Worm (Caenorhabditis elegans) whole organism, young adult: Measurements from ENCODE around the gene mec-10.

Source experiments
- B0019.2 ChIP-seq: fragments of 200-800 bp; sonication (Bioruptor generic); conservative IDR thresholded peaks from 2 replicates; pipeline ENCODE4 v1.3.6; 2022; ENCODE audit warnings: missing genetic modification reagents, missing genetic modification characterization, missing compliant biosample characterization
- B0336.3 ChIP-seq: fragments of 200-800 bp; sonication (Bioruptor generic); IDR thresholded peaks from 2 replicates; pipeline ENCODE4 v1.3.6; 2022; ENCODE audit warnings: missing genetic modification characterization, missing compliant biosample characterization
- C06A6.2 ChIP-seq: fragments of 200-800 bp; sonication (Bioruptor generic); conservative IDR thresholded peaks from 2 replicates; pipeline ENCODE4 v1.3.6; 2022; ENCODE audit warnings: missing genetic modification characterization, missing compliant biosample characterization
- F22D6.2 ChIP-seq: sonication (generic microtip); optimal IDR thresholded peaks from 2 replicates; lab custom pipeline; 2016; ENCODE audit warnings: mild to moderate bottlenecking, missing genetic modification characterization, missing compliant biosample characterization
- F55B11.4 ChIP-seq: sonication (generic microtip); optimal IDR thresholded peaks from 2 replicates; lab custom pipeline; 2016; ENCODE audit warnings: missing compliant biosample characterization, missing genetic modification characterization, borderline replicate concordance; ENCODE audit not compliant: insufficient read depth
- F57C9.4 ChIP-seq: sonication (generic microtip); optimal IDR thresholded peaks from 2 replicates; lab custom pipeline; 2017; ENCODE audit warnings: mild to moderate bottlenecking, missing genetic modification characterization, missing compliant biosample characterization
- T07F8.4 ChIP-seq: sonication (generic microtip); optimal IDR thresholded peaks from 2 replicates; lab custom pipeline; 2016; ENCODE audit warnings: mild to moderate bottlenecking, missing genetic modification characterization, moderate library complexity, missing compliant biosample characterization
- Y79H2A.3 ChIP-seq: fragments of 200-800 bp; sonication (Bioruptor generic); conservative IDR thresholded peaks from 2 replicates; pipeline ENCODE4 v1.3.6; 2022; ENCODE audit warnings: missing genetic modification reagents, missing genetic modification characterization, missing compliant biosample characterization
- ZK185.1 ChIP-seq: sonication (generic microtip); optimal IDR thresholded peaks from 2 replicates; lab custom pipeline; 2016; ENCODE audit warnings: mild to moderate bottlenecking, missing genetic modification characterization, missing compliant biosample characterization; ENCODE audit not compliant: poor library complexity, severe bottlenecking
- akir-1 ChIP-seq: fragments of 200-800 bp; sonication (Bioruptor generic); optimal IDR thresholded peaks from 2 replicates; lab custom pipeline; 2018; ENCODE audit warnings: mild to moderate bottlenecking, missing genetic modification characterization, moderate library complexity, missing compliant biosample characterization
- attf-5 ChIP-seq: fragments of 200-800 bp; sonication (Bioruptor generic); optimal IDR thresholded peaks from 2 replicates; lab custom pipeline; 2018; ENCODE audit warnings: mild to moderate bottlenecking, missing genetic modification characterization, missing compliant biosample characterization
- bed-1 ChIP-seq: fragments of 200-800 bp; sonication (Bioruptor generic); IDR thresholded peaks from 2 replicates; pipeline ENCODE4 v1.3.6; 2022; ENCODE audit warnings: missing genetic modification reagents, missing genetic modification characterization, missing compliant biosample characterization
- bed-2 ChIP-seq: fragments of 200-800 bp; sonication (Bioruptor generic); IDR thresholded peaks from 2 replicates; pipeline ENCODE4 v1.3.6; 2022; ENCODE audit warnings: missing genetic modification reagents, missing genetic modification characterization, missing compliant biosample characterization
- ccch-3 ChIP-seq: fragments of 200-800 bp; sonication (Bioruptor generic); optimal IDR thresholded peaks from 2 replicates; lab custom pipeline; 2018; ENCODE audit warnings: mild to moderate bottlenecking, missing genetic modification characterization, missing compliant biosample characterization
- cebp-1 ChIP-seq, 2 experiments: fragments of 200-800 bp in 1 of 2; sonication (Bioruptor generic) in 1 of 2; sonication (generic microtip) in 1 of 2; IDR thresholded peaks in 1 of 2; optimal IDR thresholded peaks in 1 of 2; 2 replicates each; pipeline versions ENCODE4 v1.3.6 to Lab custom; 2017 to 2022; ENCODE audit warnings: missing compliant biosample characterization in 2 of 2, missing genetic modification characterization in 2 of 2, mild to moderate bottlenecking in 1 of 2, missing genetic modification reagents in 1 of 2, moderate library complexity in 1 of 2
- cebp-2 ChIP-seq: fragments of 200-800 bp; sonication (Bioruptor generic); IDR thresholded peaks from 2 replicates; pipeline ENCODE4 v1.3.6; 2022; ENCODE audit warnings: missing genetic modification characterization, missing compliant biosample characterization
- ceh-40 ChIP-seq: fragments of 200-800 bp; sonication (Bioruptor generic); IDR thresholded peaks from 2 replicates; pipeline ENCODE4 v1.3.6; 2022; ENCODE audit warnings: missing genetic modification characterization, missing compliant biosample characterization
- ceh-79 ChIP-seq: sonication (generic microtip); optimal IDR thresholded peaks from 2 replicates; lab custom pipeline; 2017; ENCODE audit warnings: mild to moderate bottlenecking, missing genetic modification characterization, missing compliant biosample characterization
- efl-1 ChIP-seq: fragments of 150-350 bp; optimal IDR thresholded peaks from 2 replicates; lab custom pipeline; 2014; ENCODE audit warnings: missing biosample characterization, missing genetic modification reagents, missing genetic modification characterization
- egl-18 ChIP-seq: fragments of 200-800 bp; sonication (Bioruptor generic); IDR thresholded peaks from 2 replicates; pipeline ENCODE4 v1.3.6; 2022; ENCODE audit warnings: missing genetic modification reagents, missing genetic modification characterization, missing compliant biosample characterization
- let-607 ChIP-seq, 2 experiments: fragments of 200-800 bp in 1 of 2; sonication (Bioruptor generic) in 1 of 2; sonication (generic microtip) in 1 of 2; optimal IDR thresholded peaks; 2 replicates each; lab custom pipeline; 2016 to 2018; ENCODE audit warnings: mild to moderate bottlenecking in 2 of 2, missing compliant biosample characterization in 2 of 2, missing genetic modification characterization in 2 of 2, moderate library complexity in 2 of 2, missing genotype in 1 of 2
- lin-26 ChIP-seq: fragments of 200-800 bp; sonication (Bioruptor generic); IDR thresholded peaks from 2 replicates; pipeline ENCODE4 v1.3.6; 2022; ENCODE audit warnings: missing genetic modification reagents, missing genetic modification characterization, missing compliant biosample characterization
- lsy-27 ChIP-seq: sonication (generic microtip); optimal IDR thresholded peaks from 2 replicates; lab custom pipeline; 2017; ENCODE audit warnings: missing genetic modification characterization, mild to moderate bottlenecking, missing compliant biosample characterization, antibody characterized with exemption, missing genotype, borderline replicate concordance; ENCODE audit not compliant: insufficient read depth
- nfya-1 ChIP-seq: sonication (generic microtip); optimal IDR thresholded peaks from 2 replicates; lab custom pipeline; 2017; ENCODE audit warnings: antibody characterized with exemption, missing compliant biosample characterization, missing genetic modification characterization, borderline replicate concordance; ENCODE audit not compliant: insufficient read depth
- nfyb-1 ChIP-seq: fragments of 200-800 bp; sonication (Bioruptor generic); IDR thresholded peaks from 2 replicates; pipeline ENCODE4 v1.3.6; 2022; ENCODE audit warnings: missing genetic modification reagents, missing genetic modification characterization, missing compliant biosample characterization
- nhr-120 ChIP-seq: fragments of 200-800 bp; sonication (Bioruptor generic); IDR thresholded peaks from 2 replicates; pipeline ENCODE4 v1.3.6; 2022; ENCODE audit warnings: missing genetic modification characterization, missing compliant biosample characterization
- nhr-80 ChIP-seq: sonication (generic microtip); optimal IDR thresholded peaks from 2 replicates; lab custom pipeline; 2016; ENCODE audit warnings: missing genetic modification characterization, missing compliant biosample characterization
- rec-8 ChIP-seq, 2 experiments: sonication (generic microtip); optimal IDR thresholded peaks; 2 replicates each; lab custom pipeline; 2016; ENCODE audit warnings: mild to moderate bottlenecking in 2 of 2, missing genetic modification characterization in 2 of 2, missing genetic modification reagents in 2 of 2, missing genotype in 2 of 2, missing biosample characterization in 1 of 2, missing compliant biosample characterization in 1 of 2, moderate library complexity in 1 of 2
- sdz-38 ChIP-seq: sonication (generic microtip); optimal IDR thresholded peaks from 2 replicates; lab custom pipeline; 2016; ENCODE audit warnings: missing genotype, missing genetic modification characterization, missing compliant biosample characterization
- snpc-1.1 ChIP-seq: sonication (generic microtip); optimal IDR thresholded peaks from 2 replicates; lab custom pipeline; 2017; ENCODE audit warnings: missing genetic modification characterization, mild to moderate bottlenecking, missing compliant biosample characterization, antibody characterized with exemption, moderate library complexity, missing genotype, missing genetic modification reagents; ENCODE audit not compliant: insufficient read depth
- snpc-4 ChIP-seq, 5 experiments: fragments of 150-350 bp in 1 of 5; sonication (generic microtip) in 4 of 5; optimal IDR thresholded peaks; 2 replicates each; lab custom pipeline; 2014 to 2018; ENCODE audit warnings: missing genetic modification characterization in 5 of 5, missing biosample characterization in 3 of 5, antibody characterized with exemption in 2 of 5, mild to moderate bottlenecking in 2 of 5, missing compliant biosample characterization in 2 of 5, missing genotype in 2 of 5, moderate library complexity in 2 of 5, missing genetic modification reagents in 1 of 5
- sptf-2 ChIP-seq: fragments of 200-800 bp; sonication (Bioruptor generic); optimal IDR thresholded peaks from 2 replicates; lab custom pipeline; 2018; ENCODE audit warnings: mild to moderate bottlenecking, missing genetic modification characterization, missing compliant biosample characterization
- tbx-9 ChIP-seq: sonication (generic microtip); optimal IDR thresholded peaks from 2 replicates; lab custom pipeline; 2016; ENCODE audit warnings: borderline replicate concordance, missing genetic modification characterization, inconsistent platforms, missing compliant biosample characterization
- tlf-1 ChIP-seq: fragments of 200-800 bp; sonication (Bioruptor generic); optimal IDR thresholded peaks from 2 replicates; lab custom pipeline; 2018; ENCODE audit warnings: mild to moderate bottlenecking, missing genetic modification characterization, missing compliant biosample characterization
- unc-130 ChIP-seq: sonication (generic microtip); optimal IDR thresholded peaks from 2 replicates; lab custom pipeline; 2016; ENCODE audit warnings: missing genetic modification reagents, missing genetic modification characterization, missing compliant biosample characterization
- ztf-18 ChIP-seq: sonication (generic microtip); optimal IDR thresholded peaks from 2 replicates; lab custom pipeline; 2016; ENCODE audit warnings: missing genotype, mild to moderate bottlenecking, missing genetic modification characterization, missing compliant biosample characterization

Gene mec-10

ce11 chrX:8429503-8429902 lies 40.6 kb downstream of the mec-10 start:
- TF ChIP-seq egl-18: no peak
- peak; percentile 7 for TF ChIP-seq snpc-1.1 (tag; lab: Kevin White, UChicago)
- TF ChIP-seq snpc-4 (GFP tag; optimal IDR thresholded peaks at IDR 0.05; lab: Kevin White, UChicago): no peak
- TF ChIP-seq snpc-4 (tag; optimal IDR thresholded peaks at IDR 0.05; lab: Kevin White, UChicago): peak in 2 of 4 experiments; percentile 88 to 89
- TF ChIP-seq cebp-1 (GFP tag; IDR thresholded peaks at IDR 0.05; lab: Robert Waterston, UW): no peak
- no peak for TF ChIP-seq cebp-1 (tag; optimal IDR thresholded peaks at IDR 0.05; lab: Kevin White, UChicago)
- TF ChIP-seq lin-26 (GFP tag; lab: Robert Waterston, UW): no peak
- TF ChIP-seq nhr-120 (GFP tag; lab: Robert Waterston, UW): no peak
- TF ChIP-seq B0336.3 (GFP tag; lab: Robert Waterston, UW): no peak
- no peak for TF ChIP-seq tlf-1 (GFP tag; lab: Kevin White, UChicago)
- no peak for TF ChIP-seq rec-8 (tag; optimal IDR thresholded peaks at IDR 0.05; lab: Kevin White, UChicago)

ce11 chrX:8428319-8428888 lies 41.7 kb downstream of the mec-10 start, which contains the start of gene F08F1.3:
Gene F08F1.3 (plus strand): TSS chrX:8428838.
- peak; percentile 52 for TF ChIP-seq nhr-80 (tag; lab: Kevin White, UChicago)
- no peak for TF ChIP-seq sptf-2
- no peak for TF ChIP-seq C06A6.2 (GFP tag; lab: Robert Waterston, UW)

DNA sequence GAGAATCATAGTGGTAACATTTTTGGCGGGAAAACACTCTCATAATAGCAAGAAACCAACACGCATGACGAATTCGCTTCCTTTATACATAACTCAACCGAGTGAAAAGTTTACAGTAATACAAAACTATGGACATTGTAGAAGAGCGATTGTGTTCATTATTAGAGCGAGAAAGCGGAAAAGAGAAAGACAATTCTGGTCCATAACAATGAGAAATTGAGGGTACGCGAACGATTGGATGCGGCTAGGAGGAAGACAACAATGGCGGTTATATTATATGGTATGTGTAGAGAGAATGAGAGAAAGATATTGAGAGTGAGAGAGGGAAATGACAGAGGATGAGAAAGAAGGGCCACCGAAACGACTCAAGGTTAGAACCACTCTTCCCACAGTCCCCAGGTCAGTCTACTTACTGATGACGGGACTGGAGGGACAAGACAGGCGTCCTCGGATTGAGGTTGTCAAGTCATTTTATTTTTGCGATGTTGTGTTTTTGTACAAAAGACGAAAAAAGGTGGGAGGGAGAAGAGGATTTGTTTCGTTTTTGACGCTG lies 43.9 kb downstream of the mec-10 start:
- no peak for TF ChIP-seq F57C9.4 (tag; lab: Kevin White, UChicago)
- TF ChIP-seq nfyb-1 (GFP tag; lab: Robert Waterston, UW): no peak
- TF ChIP-seq bed-2 (GFP tag; lab: Robert Waterston, UW): no peak
- TF ChIP-seq unc-130 (GFP tag; lab: Kevin White, UChicago): no peak
- TF ChIP-seq akir-1 (GFP tag; lab: Kevin White, UChicago): no peak
- TF ChIP-seq F55B11.4 (tag; lab: Kevin White, UChicago): no peak
- TF ChIP-seq B0019.2 (GFP tag; lab: Robert Waterston, UW): no peak
- no peak for TF ChIP-seq cebp-2 (GFP tag; lab: Robert Waterston, UW)
- no peak for TF ChIP-seq B0336.3 (GFP tag; lab: Robert Waterston, UW)
- no peak for TF ChIP-seq tbx-9 (tag; lab: Kevin White, UChicago)

- TF ChIP-seq B0336.3 (GFP tag; lab: Robert Waterston, UW) (no peak), sdz-38 (tag; lab: Kevin White, UChicago) (no peak), tbx-9 (tag; lab: Kevin White, UChicago) (no peak), ztf-18 (tag; lab: Kevin White, UChicago) (no peak), ceh-79 (tag; lab: Kevin White, UChicago) (no peak), attf-5 (GFP tag; lab: Kevin White, UChicago) (no peak), T07F8.4 (tag; lab: Kevin White, UChicago) (no peak), efl-1 (GFP tag; lab: Kevin White, UChicago) (no peak), let-607 (tag; optimal IDR thresholded peaks at IDR 0.05; lab: Kevin White, UChicago) (no peak)
These were observed 45.8 kb downstream of the mec-10 start for ce11 chrX:8424286-8424685.

DNA sequence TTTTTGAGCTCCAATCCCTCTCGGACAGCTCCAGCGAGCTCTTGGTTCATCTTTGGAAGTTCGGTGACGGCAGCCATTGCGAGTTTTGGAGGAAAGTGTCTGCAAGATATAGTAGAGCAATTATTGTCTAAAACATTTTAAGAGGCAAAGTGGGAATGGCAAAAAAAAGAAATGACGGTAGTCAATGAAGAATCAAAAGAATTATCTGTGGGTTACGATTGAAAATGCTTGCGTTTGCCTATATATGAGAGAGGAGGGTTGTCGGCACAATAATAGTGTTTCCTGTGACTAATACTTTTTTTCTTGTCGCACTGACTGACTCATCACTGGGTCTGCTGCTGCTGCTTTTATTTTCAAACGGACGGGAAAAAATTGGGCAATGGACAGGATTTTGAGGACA lies 46.5 kb downstream of the mec-10 start, which contains the start of gene tth-1:
Gene tth-1 (minus strand): TSS at position 101 of the 400 bp plus-strand sequence.
- TF ChIP-seq lsy-27 (tag; lab: Kevin White, UChicago) (no peak), egl-18 (no peak), ccch-3 (GFP tag; lab: Kevin White, UChicago) (no peak), sdz-38 (tag; lab: Kevin White, UChicago) (no peak), bed-1 (GFP tag; lab: Robert Waterston, UW) (no peak), attf-5 (GFP tag; lab: Kevin White, UChicago) (no peak), nfya-1 (tag; lab: Kevin White, UChicago) (no peak), ZK185.1 (tag; lab: Kevin White, UChicago) (no peak), F22D6.2 (tag; lab: Kevin White, UChicago) (no peak), Y79H2A.3 (no peak), ceh-40 (GFP tag; lab: Robert Waterston, UW) (no peak), lin-26 (GFP tag; lab: Robert Waterston, UW) (no peak)
- TF ChIP-seq, all 124 proteins: peak for 0
